Worm (Caenorhabditis elegans): ENCODE data around the gene nhr-187.

nhr-187 gene

ce11 chrV:3868905-3869304 is 6.2 kb upstream of the nhr-187 start, which contains the start of gene nhr-157:
Gene nhr-157, minus strand, starts transcription at chrV:3869005.
- TF ChIP-seq sem-2 (GFP tag; optimal IDR thresholded peaks at IDR 0.05): no peak
- no peak for TF ChIP-seq nhr-28 (tag; optimal IDR thresholded peaks at IDR 0.05)
- TF ChIP-seq nhr-2 (tag; optimal IDR thresholded peaks at IDR 0.05): no peak
- no peak for TF ChIP-seq ham-2 (GFP tag; optimal IDR thresholded peaks at IDR 0.05)
- no peak for TF ChIP-seq lin-32 (GFP tag; optimal IDR thresholded peaks at IDR 0.05)
- TF ChIP-seq drap-1 (GFP tag; optimal IDR thresholded peaks at IDR 0.05): no peak
- no peak for TF ChIP-seq ceh-83 (GFP tag; optimal IDR thresholded peaks at IDR 0.05)
- TF ChIP-seq hlh-1 (tag; optimal IDR thresholded peaks at IDR 0.05): no peak

- TF ChIP-seq elt-1 (tag; optimal IDR thresholded peaks at IDR 0.05; ENCODE audit: borderline replicate concordance, insufficient read depth): peak; percentile 66
- TF ChIP-seq blmp-1 (tag; optimal IDR thresholded peaks at IDR 0.05): no peak
- TF ChIP-seq zip-8 (tag; optimal IDR thresholded peaks at IDR 0.05): peak; percentile 48
Observed at ce11 chrV:3865273-3865672, 2.5 kb upstream of the nhr-187 start.

- TF ChIP-seq nhr-12 (tag; optimal IDR thresholded peaks at IDR 0.05) (no peak), drap-1 (GFP tag; optimal IDR thresholded peaks at IDR 0.05) (no peak), mab-5 (tag; optimal IDR thresholded peaks at IDR 0.05) (no peak), ztf-11 (tag; optimal IDR thresholded peaks at IDR 0.05) (no peak), lin-13 (tag; optimal IDR thresholded peaks at IDR 0.05) (no peak), elt-1 (tag; optimal IDR thresholded peaks at IDR 0.05; ENCODE audit: borderline replicate concordance, insufficient read depth) (no peak), ham-2 (GFP tag; optimal IDR thresholded peaks at IDR 0.05) (no peak), ceh-39 (tag; optimal IDR thresholded peaks at IDR 0.05) (no peak)
Observed at ce11 chrV:3860123-3860522, 2.6 kb downstream of the nhr-187 start, which contains the start of gene nhr-189. Gene nhr-189, minus strand, starts transcription at chrV:3860243.

ce11 chrV:3857778-3858177 is 5.0 kb downstream of the nhr-187 start, which contains the start of gene nhr-188:
Gene nhr-188, minus strand, starts transcription at chrV:3857861.
- TF ChIP-seq nhr-237 (tag; optimal IDR thresholded peaks at IDR 0.05): no peak
- TF ChIP-seq lsy-2 (tag; optimal IDR thresholded peaks at IDR 0.05): no peak
- no peak for TF ChIP-seq sptf-1 (tag; optimal IDR thresholded peaks at IDR 0.05)
- TF ChIP-seq lin-13 (tag; optimal IDR thresholded peaks at IDR 0.05): no peak
- no peak for TF ChIP-seq mab-5 (tag; optimal IDR thresholded peaks at IDR 0.05)
- peak; percentile 41 for TF ChIP-seq ces-1 (GFP tag; optimal IDR thresholded peaks at IDR 0.05)
- TF ChIP-seq flh-1 (GFP tag; optimal IDR thresholded peaks at IDR 0.05): no peak

ce11 chrV:3855916-3856315 is 6.8 kb downstream of the nhr-187 start:
- no peak for TF ChIP-seq unc-62 (GFP tag; optimal IDR thresholded peaks at IDR 0.05)
- no peak for TF ChIP-seq tbx-8 (GFP tag; optimal IDR thresholded peaks at IDR 0.05)
- no peak for TF ChIP-seq hlh-1 (tag; optimal IDR thresholded peaks at IDR 0.05)
- TF ChIP-seq ham-2 (GFP tag; optimal IDR thresholded peaks at IDR 0.05): no peak
- no peak for TF ChIP-seq pha-4 (tag; optimal IDR thresholded peaks at IDR 0.05)
- no peak for TF ChIP-seq ceh-83 (GFP tag; optimal IDR thresholded peaks at IDR 0.05)
- no peak for TF ChIP-seq nhr-76 (tag; optimal IDR thresholded peaks at IDR 0.05)
- TF ChIP-seq mab-5 (tag; optimal IDR thresholded peaks at IDR 0.05): no peak
- TF ChIP-seq lin-13 (tag; optimal IDR thresholded peaks at IDR 0.05): no peak
- no peak for TF ChIP-seq cnd-1 (tag; optimal IDR thresholded peaks at IDR 0.05)
- TF ChIP-seq nhr-12 (tag; optimal IDR thresholded peaks at IDR 0.05): no peak

- TF ChIP-seq mls-2 (tag; optimal IDR thresholded peaks at IDR 0.05) (no peak), mep-1 (tag; optimal IDR thresholded peaks at IDR 0.05) (no peak), zip-8 (tag; optimal IDR thresholded peaks at IDR 0.05) (no peak), elt-1 (tag; optimal IDR thresholded peaks at IDR 0.05; ENCODE audit: borderline replicate concordance, insufficient read depth) (no peak), lsy-2 (tag; optimal IDR thresholded peaks at IDR 0.05) (no peak), lin-32 (GFP tag; optimal IDR thresholded peaks at IDR 0.05) (no peak), snpc-4 (tag; optimal IDR thresholded peaks at IDR 0.05) (no peak), lin-13 (tag; optimal IDR thresholded peaks at IDR 0.05) (no peak), unc-39 (tag; optimal IDR thresholded peaks at IDR 0.05) (no peak), nhr-12 (tag; optimal IDR thresholded peaks at IDR 0.05) (no peak), M03D4.4 (tag; optimal IDR thresholded peaks at IDR 0.05) (no peak), ztf-11 (tag; optimal IDR thresholded peaks at IDR 0.05) (no peak), hlh-1 (tag; optimal IDR thresholded peaks at IDR 0.05) (no peak), pha-4 (tag; optimal IDR thresholded peaks at IDR 0.05) (no peak), unc-120 (tag; optimal IDR thresholded peaks at IDR 0.05; ENCODE audit: poor library complexity, severe bottlenecking) (no peak), sptf-1 (tag; optimal IDR thresholded peaks at IDR 0.05) (no peak), unc-62 (GFP tag; optimal IDR thresholded peaks at IDR 0.05) (no peak), nhr-76 (tag; optimal IDR thresholded peaks at IDR 0.05) (no peak), tbx-8 (GFP tag; optimal IDR thresholded peaks at IDR 0.05) (no peak)
Observed at ce11 chrV:3854847-3855246, 7.9 kb downstream of the nhr-187 start, which contains the start of gene nhr-186. Gene nhr-186, minus strand, starts transcription at chrV:3854947.

Measured in whole organism, mixed stage, embryonic.